Fruit fly (Drosophila melanogaster): Measurements from ENCODE around the gene CG15715.
A peak's percentile ranks its signal among the peaks of the same experiment; 100 is the strongest.

CG15715 gene

dm6 chr3L:15813988-15814387 lies 23.3 kb downstream of the CG15715 start:
- peak; percentile 75 for TF ChIP-seq kay (GFP tag; ENCODE audit: borderline replicate concordance)
- no peak for TF ChIP-seq CG33017 (tag; optimal IDR thresholded peaks at IDR 0.05)

DNA sequence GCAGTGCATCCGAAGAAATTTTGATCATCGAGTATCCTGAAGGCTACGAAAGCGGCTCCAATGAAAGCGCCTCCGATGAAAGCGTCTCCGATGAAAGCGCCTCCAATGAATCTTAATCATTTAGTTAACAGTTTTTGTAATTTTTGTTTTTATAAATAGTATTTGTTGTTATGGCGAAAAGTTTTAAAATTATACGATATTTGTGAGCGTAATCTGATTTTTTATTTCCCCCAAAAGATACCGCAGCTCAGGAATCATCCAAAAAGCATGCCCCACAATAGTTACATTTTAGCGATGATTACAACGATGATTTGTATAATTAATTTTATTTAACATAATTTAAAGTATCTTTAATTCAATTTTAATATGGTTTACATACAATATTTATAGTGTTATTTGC lies 27.5 kb downstream of the CG15715 start:
- TF ChIP-seq Mnt (GFP tag; optimal IDR thresholded peaks at IDR 0.05) (no peak), CG33017 (tag; optimal IDR thresholded peaks at IDR 0.05) (no peak), CG12768 (GFP tag; optimal IDR thresholded peaks at IDR 0.05) (no peak), pad (GFP tag; optimal IDR thresholded peaks at IDR 0.05) (no peak), Hr96 (GFP tag; optimal IDR thresholded peaks at IDR 0.05) (no peak), bab1 (GFP tag; optimal IDR thresholded peaks at IDR 0.05) (no peak), kay (GFP tag; ENCODE audit: borderline replicate concordance) (no peak), CG11617 (GFP tag; optimal IDR thresholded peaks at IDR 0.05) (no peak), Crg-1 (GFP tag; optimal IDR thresholded peaks at IDR 0.05) (no peak), CG14711 (tag; optimal IDR thresholded peaks at IDR 0.05) (no peak), tj (GFP tag; optimal IDR thresholded peaks at IDR 0.05) (no peak), cnc (optimal IDR thresholded peaks at IDR 0.05) (no peak), CG1620 (GFP tag; optimal IDR thresholded peaks at IDR 0.05) (no peak), CG7101 (tag; optimal IDR thresholded peaks at IDR 0.05) (no peak), toe (GFP tag; optimal IDR thresholded peaks at IDR 0.05) (no peak), CG7045 (GFP tag; optimal IDR thresholded peaks at IDR 0.05) (no peak), ovo (GFP tag; optimal IDR thresholded peaks at IDR 0.05) (no peak), CG5204 (GFP tag; optimal IDR thresholded peaks at IDR 0.05) (no peak)

DNA sequence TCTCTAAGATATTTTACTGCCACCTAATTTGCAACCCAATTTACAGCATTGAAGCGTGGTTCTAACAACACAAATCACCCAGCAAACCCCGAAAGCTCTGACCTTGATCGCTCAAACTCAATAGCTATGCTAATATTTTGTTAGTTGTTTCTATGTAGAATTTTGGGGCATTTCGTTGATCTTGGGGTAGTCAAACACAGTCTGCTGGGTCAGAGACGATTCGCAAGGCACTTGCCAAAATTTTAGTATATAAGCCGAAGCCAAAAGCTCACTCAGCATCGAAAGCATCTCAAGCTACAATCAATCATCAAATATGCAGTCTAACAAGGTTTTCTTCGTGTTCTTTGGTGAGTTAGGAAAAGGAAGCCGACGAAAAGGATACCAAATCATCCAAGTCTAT lies 28.1 kb downstream of the CG15715 start, which contains the start of gene CG13445:
TSS of gene CG13445 (plus strand) at position 301 of the 400 bp plus-strand sequence.
- no peak for TF ChIP-seq bab1 (GFP tag; optimal IDR thresholded peaks at IDR 0.05)
- TF ChIP-seq Mnt (GFP tag; optimal IDR thresholded peaks at IDR 0.05): no peak
- TF ChIP-seq toe (GFP tag; optimal IDR thresholded peaks at IDR 0.05): no peak
- TF ChIP-seq CG7045 (GFP tag; optimal IDR thresholded peaks at IDR 0.05): no peak
- no peak for TF ChIP-seq CG14711 (tag; optimal IDR thresholded peaks at IDR 0.05)
- TF ChIP-seq pad (GFP tag; optimal IDR thresholded peaks at IDR 0.05): no peak

DNA sequence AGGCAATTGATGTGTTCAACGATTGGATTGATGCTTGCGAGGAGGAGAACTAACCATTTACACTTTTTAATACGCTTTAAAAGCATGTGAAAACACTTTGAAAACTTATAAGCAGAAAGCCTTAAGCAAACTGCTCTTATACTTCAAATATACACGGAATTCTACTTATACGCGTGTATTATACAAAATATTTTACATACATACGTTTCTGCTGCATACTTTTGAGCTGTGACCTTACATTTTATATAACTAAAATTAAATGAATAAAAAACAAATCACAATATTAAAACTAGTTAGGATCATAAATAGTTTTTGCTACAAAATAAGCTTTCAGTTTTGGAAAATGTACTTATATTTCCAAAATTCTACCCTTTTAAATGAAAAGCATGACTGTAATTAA lies 28.6 kb downstream of the CG15715 start:
- TF ChIP-seq CG5204 (GFP tag; optimal IDR thresholded peaks at IDR 0.05) (no peak), Hr96 (GFP tag; optimal IDR thresholded peaks at IDR 0.05) (no peak), CG14711 (tag; optimal IDR thresholded peaks at IDR 0.05) (no peak), ovo (GFP tag; optimal IDR thresholded peaks at IDR 0.05) (no peak), pad (GFP tag; optimal IDR thresholded peaks at IDR 0.05) (no peak), Clk (GFP tag; optimal IDR thresholded peaks at IDR 0.05) (no peak)

- TF ChIP-seq cnc (optimal IDR thresholded peaks at IDR 0.05): no peak
- TF ChIP-seq CG33017 (tag; optimal IDR thresholded peaks at IDR 0.05): no peak
- no peak for TF ChIP-seq CG11617 (GFP tag; optimal IDR thresholded peaks at IDR 0.05)
- no peak for TF ChIP-seq Mnt (GFP tag; optimal IDR thresholded peaks at IDR 0.05)
- no peak for TF ChIP-seq Hr96 (GFP tag; optimal IDR thresholded peaks at IDR 0.05)
- no peak for TF ChIP-seq CG1620 (GFP tag; optimal IDR thresholded peaks at IDR 0.05)
- TF ChIP-seq CG12768 (GFP tag; optimal IDR thresholded peaks at IDR 0.05): no peak
- no peak for TF ChIP-seq Clk (GFP tag; optimal IDR thresholded peaks at IDR 0.05)
- TF ChIP-seq toe (GFP tag; optimal IDR thresholded peaks at IDR 0.05): no peak
- no peak for TF ChIP-seq Crg-1 (GFP tag; optimal IDR thresholded peaks at IDR 0.05)
- TF ChIP-seq pad (GFP tag; optimal IDR thresholded peaks at IDR 0.05): no peak
- no peak for TF ChIP-seq CG14711 (tag; optimal IDR thresholded peaks at IDR 0.05)
- no peak for TF ChIP-seq CG7101 (tag; optimal IDR thresholded peaks at IDR 0.05)
- TF ChIP-seq tj (GFP tag; optimal IDR thresholded peaks at IDR 0.05): no peak
- no peak for TF ChIP-seq cic (GFP tag; optimal IDR thresholded peaks at IDR 0.05)
- TF ChIP-seq kay (GFP tag; ENCODE audit: borderline replicate concordance): no peak
Measured at dm6 chr3L:15808022-15808421, 29.3 kb downstream of the CG15715 start, which contains the start of gene CG6244. CG6244 (plus strand) TSS chr3L:15808322.

DNA sequence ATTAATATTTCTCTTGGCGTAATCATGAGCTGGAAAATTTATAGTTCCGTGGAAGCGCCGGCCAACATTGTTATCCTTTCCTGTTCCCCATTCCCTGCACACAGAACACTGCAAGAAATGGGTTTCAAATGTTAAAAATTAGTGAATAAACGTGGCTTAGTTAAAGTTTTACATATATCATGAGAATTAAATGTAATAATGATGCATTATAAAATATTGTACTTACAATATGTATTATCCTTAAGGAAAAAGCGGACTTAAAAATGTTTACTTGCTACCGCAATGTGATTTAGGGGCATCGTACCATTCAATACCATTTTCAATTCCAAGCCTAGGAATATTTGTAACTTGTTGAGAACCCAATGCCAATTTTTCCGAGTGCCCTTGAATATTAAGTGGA lies 34.6 kb downstream of the CG15715 start:
- TF ChIP-seq pad (GFP tag; optimal IDR thresholded peaks at IDR 0.05) (no peak), Mnt (GFP tag; optimal IDR thresholded peaks at IDR 0.05) (no peak), Clk (GFP tag; optimal IDR thresholded peaks at IDR 0.05) (no peak), CG14711 (tag; optimal IDR thresholded peaks at IDR 0.05) (no peak), CG1620 (GFP tag; optimal IDR thresholded peaks at IDR 0.05) (no peak)

- TF ChIP-seq Mnt (GFP tag; optimal IDR thresholded peaks at IDR 0.05): no peak
- TF ChIP-seq tj (GFP tag; optimal IDR thresholded peaks at IDR 0.05): no peak
- TF ChIP-seq Crg-1 (GFP tag; optimal IDR thresholded peaks at IDR 0.05): no peak
- TF ChIP-seq pad (GFP tag; optimal IDR thresholded peaks at IDR 0.05): no peak
- no peak for TF ChIP-seq cic (GFP tag; optimal IDR thresholded peaks at IDR 0.05)
- TF ChIP-seq CG1620 (GFP tag; optimal IDR thresholded peaks at IDR 0.05): no peak
- no peak for TF ChIP-seq CG12768 (GFP tag; optimal IDR thresholded peaks at IDR 0.05)
- no peak for TF ChIP-seq CG7045 (GFP tag; optimal IDR thresholded peaks at IDR 0.05)
- TF ChIP-seq CG11617 (GFP tag; optimal IDR thresholded peaks at IDR 0.05): no peak
Measured at dm6 chr3L:15802117-15802516, 35.2 kb downstream of the CG15715 start.

DNA sequence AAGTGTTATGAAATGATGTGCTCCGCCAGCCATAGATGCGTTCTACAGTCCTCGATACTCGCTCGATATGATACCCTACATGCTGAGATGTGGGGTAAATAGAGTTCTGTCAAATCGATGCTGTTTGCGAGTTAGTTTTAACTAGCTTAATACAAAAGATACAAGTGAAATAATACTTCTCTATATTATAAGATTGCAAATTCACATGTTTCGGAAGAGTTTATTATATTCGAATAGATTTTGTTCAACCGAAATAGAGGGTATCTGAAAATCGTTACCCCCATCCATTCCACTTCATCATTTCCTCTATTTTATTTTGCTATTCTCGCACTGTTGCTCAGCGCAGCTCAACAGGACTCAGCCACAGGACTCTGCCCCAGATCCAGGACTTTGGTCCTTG lies 43.0 kb downstream of the CG15715 start:
- TF ChIP-seq bab1 (GFP tag; optimal IDR thresholded peaks at IDR 0.05): no peak
- no peak for TF ChIP-seq ovo (GFP tag; optimal IDR thresholded peaks at IDR 0.05)
- no peak for TF ChIP-seq CG7045 (GFP tag; optimal IDR thresholded peaks at IDR 0.05)
- no peak for TF ChIP-seq CG12768 (GFP tag; optimal IDR thresholded peaks at IDR 0.05)
- no peak for TF ChIP-seq cnc (optimal IDR thresholded peaks at IDR 0.05)
- TF ChIP-seq pad (GFP tag; optimal IDR thresholded peaks at IDR 0.05): no peak
- no peak for TF ChIP-seq Clk (GFP tag; optimal IDR thresholded peaks at IDR 0.05)
- no peak for TF ChIP-seq CG11617 (GFP tag; optimal IDR thresholded peaks at IDR 0.05)
- no peak for TF ChIP-seq CG7101 (tag; optimal IDR thresholded peaks at IDR 0.05)
- TF ChIP-seq tj (GFP tag; optimal IDR thresholded peaks at IDR 0.05): no peak
- TF ChIP-seq toe (GFP tag; optimal IDR thresholded peaks at IDR 0.05): no peak
- no peak for TF ChIP-seq CG33017 (tag; optimal IDR thresholded peaks at IDR 0.05)
- TF ChIP-seq Crg-1 (GFP tag; optimal IDR thresholded peaks at IDR 0.05): no peak
- TF ChIP-seq CG1620 (GFP tag; optimal IDR thresholded peaks at IDR 0.05): no peak
- TF ChIP-seq CG5204 (GFP tag; optimal IDR thresholded peaks at IDR 0.05): no peak
- TF ChIP-seq kay (GFP tag; ENCODE audit: borderline replicate concordance): no peak
- TF ChIP-seq Hr96 (GFP tag; optimal IDR thresholded peaks at IDR 0.05): no peak
- no peak for TF ChIP-seq Mnt (GFP tag; optimal IDR thresholded peaks at IDR 0.05)
- TF ChIP-seq cic (GFP tag; optimal IDR thresholded peaks at IDR 0.05): no peak
- TF ChIP-seq CG14711 (tag; optimal IDR thresholded peaks at IDR 0.05): no peak
